Worm (Caenorhabditis elegans): ENCODE measurements around the gene mfsd-11.

- TF ChIP-seq unc-55 (GFP tag; optimal IDR thresholded peaks at IDR 0.05) (no peak), snpc-4 (tag; optimal IDR thresholded peaks at IDR 0.05) (no peak)
These were observed 8.8 kb upstream of the mfsd-11 start for ce11 chrX:12162659-12163058.

Measured in whole organism, L2 larva.